Fruit fly (Drosophila melanogaster) whole organism, adult: ENCODE data around the gene CG31826.

Source experiments
- CG12768 ChIP-seq: fragments of 200-800 bp; sonication (Bioruptor generic); optimal IDR thresholded peaks from 2 replicates; lab custom pipeline; 2017; ENCODE audit warnings: missing biosample characterization, missing genetic modification characterization, mild to moderate bottlenecking, moderate library complexity, missing genetic modification reagents
- CG5204 ChIP-seq: fragments of 200-800 bp; sonication (Bioruptor generic); optimal IDR thresholded peaks from 2 replicates; lab custom pipeline; 2016; ENCODE audit warnings: missing biosample characterization, missing genetic modification characterization
- CG7045 ChIP-seq: fragments of 200-800 bp; sonication (Bioruptor generic); optimal IDR thresholded peaks from 2 replicates; lab custom pipeline; 2017; ENCODE audit warnings: missing biosample characterization, mild to moderate bottlenecking, missing genetic modification characterization
- CG7101 ChIP-seq: fragments of 200-800 bp; sonication (Bioruptor generic); optimal IDR thresholded peaks from 2 replicates; lab custom pipeline; 2018; ENCODE audit warnings: missing biosample characterization, mild to moderate bottlenecking, missing genetic modification characterization, moderate library complexity
- Clk ChIP-seq: fragments of 200-800 bp; sonication (Bioruptor generic); optimal IDR thresholded peaks from 2 replicates; lab custom pipeline; 2017; ENCODE audit warnings: missing biosample characterization, missing genetic modification characterization
- Crg-1 ChIP-seq: fragments of 200-800 bp; sonication (Bioruptor generic); optimal IDR thresholded peaks from 2 replicates; lab custom pipeline; 2016; ENCODE audit warnings: missing biosample characterization, missing genetic modification characterization
- Hr96 ChIP-seq: fragments of 200-800 bp; sonication (Bioruptor generic); optimal IDR thresholded peaks from 2 replicates; lab custom pipeline; 2016; ENCODE audit warnings: missing biosample characterization, missing genetic modification characterization
- Mnt ChIP-seq: fragments of 200-800 bp; sonication (Bioruptor generic); optimal IDR thresholded peaks from 2 replicates; lab custom pipeline; 2016; ENCODE audit warnings: missing biosample characterization, mild to moderate bottlenecking, missing genetic modification characterization
- bab1 ChIP-seq: fragments of 200-800 bp; sonication (Bioruptor generic); optimal IDR thresholded peaks from 3 replicates; lab custom pipeline; 2019; ENCODE audit warnings: missing biosample characterization, mild to moderate bottlenecking, missing genetic modification characterization, moderate library complexity
- cnc ChIP-seq, 2 experiments: fragments of >200 bp; optimal IDR thresholded peaks; 2 replicates each; lab custom pipeline; 2017
- kay ChIP-seq: fragments of 200-800 bp; sonication (Bioruptor generic); peaks from one replicate; lab custom pipeline; 2016; ENCODE audit warnings: missing biosample characterization, missing genetic modification characterization, borderline replicate concordance
- tj ChIP-seq: fragments of 200-800 bp; sonication (Bioruptor generic); optimal IDR thresholded peaks from 3 replicates; lab custom pipeline; 2017; ENCODE audit warnings: missing biosample characterization, mild to moderate bottlenecking, missing genetic modification characterization, moderate library complexity
- toe ChIP-seq: fragments of 200-800 bp; sonication (Bioruptor generic); optimal IDR thresholded peaks from 2 replicates; lab custom pipeline; 2016; ENCODE audit warnings: missing biosample characterization, missing genetic modification characterization

DNA sequence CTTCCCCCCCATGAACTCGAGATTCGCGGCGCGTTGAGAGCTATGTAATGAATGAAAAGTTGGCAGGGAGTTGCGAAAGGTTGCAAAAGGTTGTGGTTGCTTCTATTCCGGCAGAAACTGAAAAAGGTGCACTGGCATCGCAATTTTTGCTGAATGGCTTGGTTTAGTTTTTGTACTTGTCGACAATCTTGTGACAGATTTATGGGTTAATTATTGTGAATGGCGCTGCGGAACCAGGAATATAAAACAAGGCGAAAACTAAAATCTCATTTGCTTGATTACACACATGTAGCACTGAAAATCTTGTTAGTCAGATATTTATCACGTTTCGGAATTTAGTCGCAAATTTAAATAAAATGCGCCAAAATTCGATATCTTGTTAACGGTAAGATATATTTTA is 10.9 kb upstream of the CG31826 start, which contains the start of gene t-Grip91:
- TF ChIP-seq tj (GFP tag; lab: Kevin White, UChicago), result no peak
- TF ChIP-seq cnc (optimal IDR thresholded peaks at IDR 0.05; lab: Kevin White, UChicago), result no peak
- TF ChIP-seq Mnt (GFP tag; lab: Kevin White, UChicago), result no peak
- TF ChIP-seq Clk (GFP tag; lab: Kevin White, UChicago), result no peak
- no peak for TF ChIP-seq CG12768 (GFP tag; lab: Kevin White, UChicago)
- no peak for TF ChIP-seq CG7101 (tag; lab: Kevin White, UChicago)
- no peak for TF ChIP-seq Crg-1 (GFP tag; lab: Kevin White, UChicago)
- TF ChIP-seq CG7045 (GFP tag; lab: Kevin White, UChicago), result no peak
- no peak for TF ChIP-seq kay (GFP tag; lab: Kevin White, UChicago)
- no peak for TF ChIP-seq bab1 (GFP tag; lab: Kevin White, UChicago)
- TF ChIP-seq Hr96 (GFP tag; lab: Kevin White, UChicago), result no peak
- no peak for TF ChIP-seq CG5204 (GFP tag; lab: Kevin White, UChicago)
- TF ChIP-seq toe, result no peak
